2 worm cellular contexts compared by ENCODE assay signal in genomic region chrV:13176117-13176753, ce11.
TF ChIP-seq lines count a peak whose summit lies in the region.

Gene him-17, plus strand, starts transcription at chrV:13176711.

TF ChIP-seq in whole organism, L1 larva, 84 proteins besides CTCF, POLR2A, EP300 and RAD21 (continued from another document):
- TF ChIP-seq mep-1 (tag; optimal IDR thresholded peaks at IDR 0.05; lab: Kevin White, UChicago), result no peak
- peak; percentile 59 for TF ChIP-seq nhr-47 (tag; optimal IDR thresholded peaks at IDR 0.05; lab: Kevin White, UChicago)
- TF ChIP-seq egl-27 (tag; optimal IDR thresholded peaks at IDR 0.05; lab: Kevin White, UChicago), result no peak
- peak; percentile 70 for TF ChIP-seq nhr-71 (tag; optimal IDR thresholded peaks at IDR 0.05; lab: Kevin White, UChicago)
- TF ChIP-seq ces-1 (GFP tag; optimal IDR thresholded peaks at IDR 0.05; lab: Kevin White, UChicago), result no peak
- peak; percentile 23 for TF ChIP-seq lin-13 (GFP tag; optimal IDR thresholded peaks at IDR 0.05; lab: Kevin White, UChicago)
- no peak for TF ChIP-seq ets-5 (GFP tag; IDR thresholded peaks at IDR 0.05; lab: Robert Waterston, UW)
- TF ChIP-seq ceh-82 (tag; optimal IDR thresholded peaks at IDR 0.05; lab: Kevin White, UChicago), result peak; percentile 9 to 35 (median 30)
- no peak for TF ChIP-seq C04F5.9 (tag; optimal IDR thresholded peaks at IDR 0.05; lab: Kevin White, UChicago)
- TF ChIP-seq sptf-1 (tag; optimal IDR thresholded peaks at IDR 0.05; lab: Kevin White, UChicago), result no peak
- no peak for TF ChIP-seq alr-1 (tag; optimal IDR thresholded peaks at IDR 0.05; lab: Kevin White, UChicago; ENCODE audit: borderline replicate concordance)
- peak; percentile 50 for TF ChIP-seq C16A3.4 (tag; optimal IDR thresholded peaks at IDR 0.05; lab: Kevin White, UChicago)
- no peak for TF ChIP-seq ceh-90 (tag; optimal IDR thresholded peaks at IDR 0.05; lab: Kevin White, UChicago)
- TF ChIP-seq skn-1 (tag; optimal IDR thresholded peaks at IDR 0.05; lab: Kevin White, UChicago), result peak; percentile 55
- no peak for TF ChIP-seq irx-1 (tag; optimal IDR thresholded peaks at IDR 0.05; lab: Kevin White, UChicago)
- TF ChIP-seq lin-15B (tag; optimal IDR thresholded peaks at IDR 0.05; lab: Kevin White, UChicago), result no peak
- TF ChIP-seq snpc-4 (tag; optimal IDR thresholded peaks at IDR 0.05; lab: Kevin White, UChicago), result peak; percentile 61
- TF ChIP-seq swsn-7 (tag; optimal IDR thresholded peaks at IDR 0.05; lab: Kevin White, UChicago), result peak; percentile 70
- no peak for TF ChIP-seq unc-98 (GFP tag; IDR thresholded peaks at IDR 0.05; lab: Robert Waterston, UW)
- TF ChIP-seq egl-13 (tag; optimal IDR thresholded peaks at IDR 0.05; lab: Kevin White, UChicago), result peak; percentile 23
- no peak for TF ChIP-seq ceh-8 (GFP tag; optimal IDR thresholded peaks at IDR 0.05; lab: Kevin White, UChicago)
- no peak for TF ChIP-seq pag-3 (tag; optimal IDR thresholded peaks at IDR 0.05; lab: Kevin White, UChicago; ENCODE audit: borderline replicate concordance, insufficient read depth)
- TF ChIP-seq lin-35 (GFP tag; optimal IDR thresholded peaks at IDR 0.05; lab: Kevin White, UChicago), result peak; percentile 9 to 28
- peak; percentile 47 for TF ChIP-seq snu-23 (GFP tag; optimal IDR thresholded peaks at IDR 0.05; lab: Kevin White, UChicago)
- TF ChIP-seq mef-2 (tag; optimal IDR thresholded peaks at IDR 0.05; lab: Kevin White, UChicago), result no peak
- peak; percentile 55 for TF ChIP-seq dsc-1 (tag; optimal IDR thresholded peaks at IDR 0.05; lab: Kevin White, UChicago)
- peak; percentile 64 for TF ChIP-seq nhr-20 (tag; optimal IDR thresholded peaks at IDR 0.05; lab: Kevin White, UChicago)
- peak in 1 of 2 experiments; percentile 42 for TF ChIP-seq ztf-11 (tag; optimal IDR thresholded peaks at IDR 0.05; lab: Kevin White, UChicago)
- TF ChIP-seq unc-30 (tag; optimal IDR thresholded peaks at IDR 0.05; lab: Kevin White, UChicago), result no peak
- no peak for TF ChIP-seq lin-14 (GFP tag; optimal IDR thresholded peaks at IDR 0.05; lab: Kevin White, UChicago)
- TF ChIP-seq unc-130 (tag; optimal IDR thresholded peaks at IDR 0.05; lab: Kevin White, UChicago), result peak; percentile 72
- no peak for TF ChIP-seq aly-2 (tag; optimal IDR thresholded peaks at IDR 0.05; lab: Kevin White, UChicago)
- TF ChIP-seq lir-3 (tag; optimal IDR thresholded peaks at IDR 0.05; lab: Kevin White, UChicago; ENCODE audit: poor library complexity), result no peak
- TF ChIP-seq pqm-1 (tag; optimal IDR thresholded peaks at IDR 0.05; lab: Kevin White, UChicago), result no peak
- peak; percentile 36 for TF ChIP-seq elt-2 (tag; optimal IDR thresholded peaks at IDR 0.05; lab: Kevin White, UChicago)
- no peak for TF ChIP-seq lin-39 (tag; optimal IDR thresholded peaks at IDR 0.05; lab: Kevin White, UChicago)
- TF ChIP-seq nhr-76 (tag; optimal IDR thresholded peaks at IDR 0.05; lab: Kevin White, UChicago), result no peak
- TF ChIP-seq tbx-2 (tag; optimal IDR thresholded peaks at IDR 0.05; lab: Kevin White, UChicago), result peak; percentile 61
- TF ChIP-seq fkh-10 (GFP tag; optimal IDR thresholded peaks at IDR 0.05; lab: Kevin White, UChicago), result no peak
- no peak for TF ChIP-seq fkh-4 (tag; optimal IDR thresholded peaks at IDR 0.05; lab: Kevin White, UChicago; ENCODE audit: borderline replicate concordance)
- TF ChIP-seq mab-9 (GFP tag; IDR thresholded peaks at IDR 0.05; lab: Robert Waterston, UW), result no peak
- TF ChIP-seq unc-86 (tag; optimal IDR thresholded peaks at IDR 0.05; lab: Kevin White, UChicago), result peak; percentile 27
- TF ChIP-seq sup-37 (GFP tag; optimal IDR thresholded peaks at IDR 0.05; lab: Kevin White, UChicago), result no peak
- TF ChIP-seq blmp-1 (tag; optimal IDR thresholded peaks at IDR 0.05; lab: Kevin White, UChicago), result peak; percentile 52
- TF ChIP-seq ztf-4 (tag; optimal IDR thresholded peaks at IDR 0.05; lab: Kevin White, UChicago), result no peak
- TF ChIP-seq hlh-17 (GFP tag; optimal IDR thresholded peaks at IDR 0.05; lab: Kevin White, UChicago; ENCODE audit: borderline replicate concordance), result no peak
- no peak for TF ChIP-seq C34B4.2 (tag; optimal IDR thresholded peaks at IDR 0.05; lab: Kevin White, UChicago)
- no peak for TF ChIP-seq nhr-28 (tag; optimal IDR thresholded peaks at IDR 0.05; lab: Kevin White, UChicago)
- peak; percentile 19 for TF ChIP-seq jun-1 (tag; optimal IDR thresholded peaks at IDR 0.05; lab: Kevin White, UChicago)
- TF ChIP-seq efl-3 (GFP tag; optimal IDR thresholded peaks at IDR 0.05; lab: Kevin White, UChicago), result no peak
- TF ChIP-seq nhr-237 (tag; optimal IDR thresholded peaks at IDR 0.05; lab: Kevin White, UChicago), result no peak
- TF ChIP-seq mdl-1 (tag; optimal IDR thresholded peaks at IDR 0.05; lab: Kevin White, UChicago), result no peak
- TF ChIP-seq efl-1 (optimal IDR thresholded peaks at IDR 0.05; lab: Kevin White, UChicago), result peak; percentile 7 to 50
- TF ChIP-seq efl-1 (GFP tag; optimal IDR thresholded peaks at IDR 0.05 in 1 of 2; lab: Kevin White, UChicago), result peak; percentile 33 to 93
- no peak for TF ChIP-seq tlp-1 (tag; optimal IDR thresholded peaks at IDR 0.05; lab: Kevin White, UChicago)
- TF ChIP-seq sox-4 (tag; optimal IDR thresholded peaks at IDR 0.05; lab: Kevin White, UChicago), result no peak
- TF ChIP-seq zag-1 (tag; optimal IDR thresholded peaks at IDR 0.05; lab: Kevin White, UChicago), result no peak
- no peak for TF ChIP-seq fkh-8 (tag; optimal IDR thresholded peaks at IDR 0.05; lab: Kevin White, UChicago)
- TF ChIP-seq isw-1 (GFP tag; IDR thresholded peaks at IDR 0.05; lab: Robert Waterston, UW), result peak; percentile 6; the same call in 1 of the 2 replicates
- no peak for TF ChIP-seq F16B12.6 (tag; optimal IDR thresholded peaks at IDR 0.05; lab: Kevin White, UChicago)
- TF ChIP-seq fos-1 (tag; optimal IDR thresholded peaks at IDR 0.05; lab: Kevin White, UChicago), result no peak
- TF ChIP-seq elt-3 (tag; optimal IDR thresholded peaks at IDR 0.05; lab: Kevin White, UChicago), result peak in 1 of 6 experiments; percentile 51
- TF ChIP-seq hlh-4 (tag; optimal IDR thresholded peaks at IDR 0.05; lab: Kevin White, UChicago), result no peak
- peak; percentile 63 for TF ChIP-seq rnt-1 (tag; optimal IDR thresholded peaks at IDR 0.05; lab: Kevin White, UChicago)
- peak; percentile 48 for TF ChIP-seq nhr-90 (tag; optimal IDR thresholded peaks at IDR 0.05; lab: Kevin White, UChicago; ENCODE audit: poor library complexity)
- TF ChIP-seq Y116A8C.19 (tag; optimal IDR thresholded peaks at IDR 0.05; lab: Kevin White, UChicago; ENCODE audit: borderline replicate concordance), result no peak
TF ChIP-seq in whole organism, L1 larva: peak in this region for 32.

TF ChIP-seq in whole organism, L3 larva, 47 proteins besides CTCF, POLR2A, EP300 and RAD21 (continued from another document):
- TF ChIP-seq fkh-2 (tag; optimal IDR thresholded peaks at IDR 0.05; lab: Kevin White, UChicago), result no peak
- no peak for TF ChIP-seq nhr-12 (tag; optimal IDR thresholded peaks at IDR 0.05; lab: Kevin White, UChicago)
- no peak for TF ChIP-seq ceh-82 (tag; optimal IDR thresholded peaks at IDR 0.05; lab: Kevin White, UChicago)
- no peak for TF ChIP-seq ceh-9 (tag; optimal IDR thresholded peaks at IDR 0.05; lab: Kevin White, UChicago)
- TF ChIP-seq egl-5 (tag; optimal IDR thresholded peaks at IDR 0.05; lab: Kevin White, UChicago), result no peak
- no peak for TF ChIP-seq nhr-11 (tag; optimal IDR thresholded peaks at IDR 0.05; lab: Kevin White, UChicago)
- TF ChIP-seq hmg-11 (tag; optimal IDR thresholded peaks at IDR 0.05; lab: Kevin White, UChicago), result peak; percentile 82
- no peak for TF ChIP-seq elt-3 (tag; optimal IDR thresholded peaks at IDR 0.05; lab: Kevin White, UChicago)
- TF ChIP-seq skn-1 (tag; optimal IDR thresholded peaks at IDR 0.05; lab: Kevin White, UChicago), result no peak
